Worm (Caenorhabditis elegans): ENCODE results near the gene srxa-6.

DNA sequence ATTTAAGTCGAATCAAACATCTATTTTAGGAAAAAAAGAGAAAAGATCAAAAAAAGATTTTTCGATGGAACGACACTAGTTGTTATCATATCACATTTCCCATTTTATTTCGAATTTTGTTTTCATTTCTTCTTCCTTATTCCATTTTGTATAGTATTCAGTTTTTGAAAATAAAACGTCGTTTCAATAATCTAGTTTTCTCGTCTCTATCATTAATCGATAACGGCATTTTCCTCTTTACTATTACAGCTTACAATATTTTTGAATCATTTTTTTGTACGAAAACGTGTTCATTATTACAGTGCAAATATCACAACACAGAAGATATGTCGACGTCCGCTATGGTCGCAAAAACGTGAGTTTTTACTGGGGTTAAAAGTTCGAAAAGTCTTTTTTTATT, 21.1 kb upstream of the srxa-6 start, which contains the start of gene Y44A6C.1:
- TF ChIP-seq flt-1 (GFP tag; IDR thresholded peaks at IDR 0.05) (no peak), tab-1 (GFP tag; IDR thresholded peaks at IDR 0.05) (no peak), med-1 (GFP tag; optimal IDR thresholded peaks at IDR 0.05; ENCODE audit: insufficient read depth) (no peak), ztf-29 (GFP tag; IDR thresholded peaks at IDR 0.05) (no peak), klf-2 (GFP tag; conservative IDR thresholded peaks at IDR 0.05) (no peak), cog-1 (tag; optimal IDR thresholded peaks at IDR 0.05) (no peak)

Measured in whole organism, midembryonic.